Worm (Caenorhabditis elegans) whole organism, L3 larva: ENCODE measurements around the gene gst-16.
"Not testable (repeated sequence)": the region's sequence is repeated elsewhere in the genome, so short reads cannot be mapped to it uniquely, and the experiment has no call there.

Experiments used
- R02D3.7 ChIP-seq: fragments of 150-350 bp; optimal IDR thresholded peaks from 2 replicates; lab custom pipeline; 2014; ENCODE audit warnings: missing biosample characterization, missing genetic modification characterization
- ZK546.5 ChIP-seq: sonication (generic microtip); optimal IDR thresholded peaks from 2 replicates; lab custom pipeline; 2017; ENCODE audit warnings: missing biosample characterization, missing genetic modification characterization
- aly-2 ChIP-seq: fragments of 150-350 bp; optimal IDR thresholded peaks from 2 replicates; lab custom pipeline; 2014; ENCODE audit warnings: missing biosample characterization, missing genetic modification characterization
- ceh-16 ChIP-seq: sonication (generic microtip); optimal IDR thresholded peaks from 2 replicates; lab custom pipeline; 2017; ENCODE audit warnings: missing biosample characterization, missing genetic modification characterization
- ceh-28 ChIP-seq: fragments of 150-350 bp; optimal IDR thresholded peaks from 2 replicates; lab custom pipeline; 2014; ENCODE audit warnings: missing biosample characterization, missing genetic modification reagents, missing genetic modification characterization
- egl-5 ChIP-seq: fragments of 150-350 bp; optimal IDR thresholded peaks from 2 replicates; lab custom pipeline; 2017; ENCODE audit warnings: missing biosample characterization, missing genetic modification reagents, missing genetic modification characterization, inconsistent platforms
- elt-1 ChIP-seq: fragments of 150-350 bp; optimal IDR thresholded peaks from 2 replicates; lab custom pipeline; 2014; ENCODE audit warnings: missing biosample characterization, missing genetic modification characterization
- elt-2 ChIP-seq: sonication (generic microtip); optimal IDR thresholded peaks from 2 replicates; lab custom pipeline; 2016; ENCODE audit warnings: missing genetic modification reagents, mild to moderate bottlenecking, missing genetic modification characterization, missing compliant biosample characterization
- elt-3 ChIP-seq, 3 experiments: fragments of 150-350 bp in 1 of 3; sonication (generic microtip) in 2 of 3; optimal IDR thresholded peaks; 2 replicates in 2 of 3; 4 replicates in 1 of 3; lab custom pipeline; 2014 to 2017; ENCODE audit warnings: missing biosample characterization in 3 of 3, missing genetic modification characterization in 3 of 3
- eor-1 ChIP-seq, 2 experiments: fragments of 150-350 bp; optimal IDR thresholded peaks; 2 replicates each; lab custom pipeline; 2014 to 2018; ENCODE audit warnings: missing biosample characterization in 2 of 2, missing genetic modification characterization in 2 of 2
- fkh-10 ChIP-seq: sonication (generic microtip); optimal IDR thresholded peaks from 2 replicates; lab custom pipeline; 2017; ENCODE audit warnings: missing biosample characterization, missing genetic modification reagents, missing genetic modification characterization
- fos-1 ChIP-seq: fragments of 150-350 bp; optimal IDR thresholded peaks from 2 replicates; lab custom pipeline; 2014; ENCODE audit warnings: missing biosample characterization, missing genetic modification characterization
- hmg-11 ChIP-seq: sonication (generic microtip); optimal IDR thresholded peaks from 2 replicates; lab custom pipeline; 2016; ENCODE audit warnings: missing genetic modification characterization, missing compliant biosample characterization
- jun-1 ChIP-seq: fragments of 150-350 bp; optimal IDR thresholded peaks from 2 replicates; lab custom pipeline; 2014; ENCODE audit warnings: missing biosample characterization, missing genetic modification reagents, missing genetic modification characterization
- lin-39 ChIP-seq: fragments of 150-350 bp; optimal IDR thresholded peaks from 2 replicates; lab custom pipeline; 2018; ENCODE audit warnings: missing biosample characterization, missing genetic modification reagents, missing genetic modification characterization
- lsy-12 ChIP-seq: sonication (generic microtip); optimal IDR thresholded peaks from 2 replicates; lab custom pipeline; 2016; ENCODE audit warnings: mild to moderate bottlenecking, missing genetic modification characterization, missing compliant biosample characterization
- mml-1 ChIP-seq: fragments of 150-350 bp; sonication (generic microtip); optimal IDR thresholded peaks from 3 replicates; lab custom pipeline; 2014; ENCODE audit warnings: missing biosample characterization, missing genetic modification characterization
- nfya-1 ChIP-seq: sonication (generic microtip); optimal IDR thresholded peaks from 2 replicates; lab custom pipeline; 2017; ENCODE audit warnings: missing genetic modification characterization, mild to moderate bottlenecking, missing compliant biosample characterization, antibody characterized with exemption, moderate library complexity; ENCODE audit not compliant: insufficient read depth
- nhr-12 ChIP-seq: fragments of 150-350 bp; optimal IDR thresholded peaks from 2 replicates; lab custom pipeline; 2014; ENCODE audit warnings: missing biosample characterization, missing genetic modification characterization
- nhr-23 ChIP-seq: fragments of 150-350 bp; optimal IDR thresholded peaks from 2 replicates; lab custom pipeline; 2014; ENCODE audit warnings: missing biosample characterization, missing genetic modification reagents, missing genetic modification characterization
- nhr-237 ChIP-seq: fragments of 150-350 bp; optimal IDR thresholded peaks from 2 replicates; lab custom pipeline; 2014; ENCODE audit warnings: missing biosample characterization, missing genetic modification characterization
- nhr-25 ChIP-seq: sonication (generic microtip); optimal IDR thresholded peaks from 2 replicates; lab custom pipeline; 2017; ENCODE audit warnings: missing biosample characterization, missing genetic modification characterization
- nhr-28 ChIP-seq: fragments of 150-350 bp; optimal IDR thresholded peaks from 2 replicates; lab custom pipeline; 2014; ENCODE audit warnings: missing biosample characterization, missing genetic modification characterization
- nhr-43 ChIP-seq: sonication (generic microtip); optimal IDR thresholded peaks from 2 replicates; lab custom pipeline; 2016; ENCODE audit warnings: mild to moderate bottlenecking, missing genetic modification characterization, missing compliant biosample characterization; ENCODE audit not compliant: poor library complexity, severe bottlenecking
- nhr-67 ChIP-seq: fragments of 150-350 bp; optimal IDR thresholded peaks from 2 replicates; lab custom pipeline; 2014; ENCODE audit warnings: missing biosample characterization, missing genetic modification characterization
- pha-4 ChIP-seq: fragments of 150-350 bp; optimal IDR thresholded peaks from 2 replicates; lab custom pipeline; 2014; ENCODE audit warnings: missing biosample characterization, missing genetic modification reagents, missing genetic modification characterization
- pqm-1 ChIP-seq: fragments of 150-350 bp; optimal IDR thresholded peaks from 2 replicates; lab custom pipeline; 2017; ENCODE audit warnings: missing biosample characterization, missing genetic modification characterization, inconsistent platforms
- skn-1 ChIP-seq: fragments of 150-350 bp; optimal IDR thresholded peaks from 2 replicates; lab custom pipeline; 2014; ENCODE audit warnings: missing biosample characterization, missing genetic modification characterization
- snpc-4 ChIP-seq: fragments of 150-350 bp; optimal IDR thresholded peaks from 2 replicates; lab custom pipeline; 2014; ENCODE audit warnings: missing biosample characterization, missing genetic modification characterization
- tbx-2 ChIP-seq: sonication (generic microtip); optimal IDR thresholded peaks from 2 replicates; lab custom pipeline; 2016; ENCODE audit warnings: mild to moderate bottlenecking, missing genetic modification characterization, missing compliant biosample characterization
- unc-39 ChIP-seq: sonication (generic microtip); optimal IDR thresholded peaks from 4 replicates; lab custom pipeline; 2017; ENCODE audit warnings: missing biosample characterization, missing genetic modification characterization
- unc-62 ChIP-seq: fragments of 150-350 bp; sonication (generic microtip); optimal IDR thresholded peaks from 4 replicates; lab custom pipeline; 2014; ENCODE audit warnings: missing biosample characterization, missing genetic modification reagents, missing genetic modification characterization
- zag-1 ChIP-seq: fragments of 150-350 bp; optimal IDR thresholded peaks from 2 replicates; lab custom pipeline; 2014; ENCODE audit warnings: missing biosample characterization, missing genetic modification characterization
- ztf-11 ChIP-seq: fragments of 150-350 bp; optimal IDR thresholded peaks from 2 replicates; lab custom pipeline; 2014; ENCODE audit warnings: missing biosample characterization, missing genetic modification characterization

Gene gst-16

DNA sequence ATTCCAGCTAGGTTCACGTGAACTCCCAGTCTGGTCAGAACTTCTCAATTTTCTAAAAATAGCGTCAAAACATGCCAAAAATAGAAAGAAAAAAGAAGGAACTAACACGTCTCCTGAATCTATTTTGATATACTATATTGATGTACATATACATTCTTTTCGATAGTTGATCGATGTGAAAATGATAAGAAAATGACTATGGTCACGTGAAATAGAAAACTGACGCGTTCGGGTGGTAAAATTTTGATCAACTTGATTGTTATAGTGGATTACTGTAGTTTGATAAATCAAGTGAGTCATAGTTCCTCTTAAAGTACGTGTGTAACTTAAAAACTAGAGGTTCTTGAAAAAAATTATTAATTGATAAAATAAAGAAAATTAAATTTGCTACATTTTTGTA lies 40.2 kb upstream of the gst-16 start:
- no peak for TF ChIP-seq aly-2 (tag; lab: Kevin White, UChicago)
- TF ChIP-seq pqm-1, result peak; percentile 86
- peak; percentile 69 for TF ChIP-seq jun-1 (tag; lab: Kevin White, UChicago)
- peak; percentile 41 for TF ChIP-seq pha-4
- peak; percentile 89 for TF ChIP-seq elt-2

DNA sequence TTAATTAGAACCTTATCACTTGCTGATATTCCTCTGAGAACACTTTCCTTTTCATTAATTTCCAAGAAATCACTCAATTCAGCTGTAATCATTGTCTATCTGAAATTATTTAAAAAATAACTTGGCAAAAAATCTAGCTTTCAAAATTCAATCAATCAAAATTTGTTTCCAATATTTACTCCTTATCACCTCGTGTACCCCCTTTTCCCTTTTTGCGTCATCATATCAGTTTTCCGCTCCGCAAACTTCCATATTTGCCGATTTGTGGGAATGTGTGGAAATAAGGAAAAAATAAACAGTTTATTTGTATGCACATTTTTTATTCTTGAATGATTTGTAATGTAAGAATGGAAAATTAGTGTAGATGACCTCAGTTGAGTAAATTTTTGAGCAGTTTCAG lies 37.8 kb upstream of the gst-16 start, which contains the start of gene C31C9.6:
TSS of gene C31C9.6 (minus strand) at position 101 of the 400 bp plus-strand sequence.
- peak; percentile 30 for TF ChIP-seq elt-2

DNA sequence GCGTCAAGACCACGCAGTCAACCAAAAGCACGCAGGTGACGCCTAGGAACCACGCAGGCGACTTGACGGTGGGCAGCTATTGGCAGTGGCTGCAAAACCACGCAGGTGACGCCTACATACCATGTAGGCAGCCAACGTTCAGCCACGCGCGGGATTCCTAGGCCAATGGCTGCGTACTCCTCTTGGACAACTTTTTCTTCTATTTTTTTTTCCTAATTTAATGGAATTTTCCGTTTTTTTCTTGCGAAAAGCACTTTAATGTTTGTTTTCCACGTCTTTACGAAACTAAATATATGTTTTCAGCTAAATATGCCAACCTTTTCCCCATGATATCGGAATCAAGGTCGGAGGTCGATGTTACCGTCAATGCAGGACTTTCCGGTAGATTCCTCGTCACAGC lies 30.5 kb upstream of the gst-16 start, which contains the start of gene C31C9.9:
TSS of gene C31C9.9 (plus strand) at position 301 of the 400 bp plus-strand sequence.
- not testable (repeated sequence) for TF ChIP-seq nhr-237, jun-1, nhr-28 (tag; lab: Kevin White, UChicago)

DNA sequence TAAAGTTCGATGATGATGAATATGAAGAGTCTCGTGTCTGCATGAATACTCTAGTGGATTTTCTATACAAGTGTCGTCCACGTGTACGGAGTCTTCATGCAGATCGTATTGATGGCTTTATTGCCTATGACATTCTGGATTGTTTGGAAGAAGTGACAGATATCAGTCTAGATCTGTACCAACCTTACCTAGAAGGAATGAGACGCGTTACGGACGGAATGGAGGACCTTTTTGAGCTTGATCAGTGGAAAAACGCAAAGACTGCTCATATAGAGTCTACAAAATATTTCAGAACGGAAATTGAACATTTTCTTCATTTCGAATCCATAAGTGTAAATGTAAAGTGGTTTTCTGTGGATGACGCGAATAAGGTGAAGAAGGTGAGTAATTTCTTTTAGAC lies 24.0 kb upstream of the gst-16 start, which contains the start of gene fbxa-169:
TSS of gene fbxa-169 (plus strand) at position 301 of the 400 bp plus-strand sequence.
- TF ChIP-seq egl-5 (tag; lab: Kevin White, UChicago), result no peak
- no peak for TF ChIP-seq unc-62 (GFP tag; lab: Kevin White, UChicago)
- TF ChIP-seq eor-1 (tag; optimal IDR thresholded peaks at IDR 0.05; lab: Kevin White, UChicago), result no peak
- TF ChIP-seq ceh-16 (tag; lab: Kevin White, UChicago), result no peak
- no peak for TF ChIP-seq zag-1 (tag; lab: Kevin White, UChicago)
- no peak for TF ChIP-seq nhr-25
- no peak for TF ChIP-seq mml-1 (tag; lab: Kevin White, UChicago)
- no peak for TF ChIP-seq unc-39 (tag; lab: Kevin White, UChicago)
- no peak for TF ChIP-seq nhr-67
- no peak for TF ChIP-seq ztf-11
- TF ChIP-seq fkh-10, result no peak
- no peak for TF ChIP-seq nhr-237 (tag; lab: Kevin White, UChicago)
- TF ChIP-seq ceh-28, result no peak
- no peak for TF ChIP-seq lsy-12

DNA sequence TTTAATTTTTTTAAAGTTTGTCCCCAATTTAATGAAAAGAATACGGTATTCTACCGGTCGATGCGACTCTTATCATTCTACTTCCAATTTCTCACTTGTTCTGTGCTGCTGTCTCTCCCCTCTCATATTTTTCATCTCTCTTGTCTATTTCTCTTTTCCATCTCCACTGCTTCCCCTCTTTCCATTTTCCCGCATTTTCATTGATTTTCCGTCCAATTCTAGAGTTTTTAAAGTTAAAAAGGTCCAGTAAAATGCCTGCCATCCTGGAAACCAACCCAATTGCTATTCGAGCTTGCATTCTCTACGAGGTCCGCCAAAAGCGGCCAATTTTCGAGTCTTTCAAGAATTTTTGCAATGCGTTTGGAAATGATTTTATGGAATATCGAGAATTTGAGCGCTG lies 17.1 kb upstream of the gst-16 start, which contains the start of gene fbxa-167:
TSS of gene fbxa-167 (plus strand) at position 179 of the 400 bp plus-strand sequence.
- peak; percentile 9 for TF ChIP-seq elt-2
- TF ChIP-seq hmg-11 (tag; lab: Kevin White, UChicago), result peak; percentile 45
- no peak for TF ChIP-seq skn-1
- no peak for TF ChIP-seq snpc-4 (tag; lab: Kevin White, UChicago)
- no peak for TF ChIP-seq tbx-2 (tag; lab: Kevin White, UChicago)
- peak; percentile 9 for TF ChIP-seq pha-4
- peak; percentile 16 for TF ChIP-seq nfya-1 (tag; lab: Kevin White, UChicago)
- no peak for TF ChIP-seq ceh-28

DNA sequence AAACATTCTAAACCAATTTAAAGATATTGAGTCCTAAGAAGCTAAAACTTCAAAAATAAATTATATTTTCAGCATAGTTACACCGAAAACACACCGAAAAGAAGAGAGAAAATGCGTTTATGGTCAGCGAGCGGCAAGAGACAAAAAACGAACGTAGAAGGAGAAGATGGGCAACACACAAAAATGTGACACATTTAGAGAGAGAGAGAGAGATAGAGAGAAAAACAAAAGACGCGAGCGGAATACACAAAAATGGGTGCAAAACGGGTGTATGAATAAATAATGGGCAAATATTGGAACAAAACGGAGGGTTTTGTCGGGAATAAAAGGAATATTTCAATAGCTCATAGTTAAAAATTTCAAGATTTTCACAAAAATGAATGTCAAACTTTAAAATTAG lies 16.0 kb upstream of the gst-16 start:
- TF ChIP-seq ZK546.5 (tag; lab: Kevin White, UChicago), result no peak
- no peak for TF ChIP-seq lsy-12
- no peak for TF ChIP-seq nhr-43
- TF ChIP-seq elt-2, result peak; percentile 25
- no peak for TF ChIP-seq lin-39 (tag; lab: Kevin White, UChicago)
- TF ChIP-seq nhr-12, result no peak
- no peak for TF ChIP-seq skn-1
- no peak for TF ChIP-seq zag-1 (tag; lab: Kevin White, UChicago)
- peak; percentile 1 for TF ChIP-seq pqm-1
- no peak for TF ChIP-seq nhr-28 (tag; lab: Kevin White, UChicago)
- TF ChIP-seq tbx-2 (tag; lab: Kevin White, UChicago), result no peak
- TF ChIP-seq elt-3 (tag; optimal IDR thresholded peaks at IDR 0.05; lab: Kevin White, UChicago), result no peak
- TF ChIP-seq eor-1 (tag; optimal IDR thresholded peaks at IDR 0.05; lab: Kevin White, UChicago), result no peak
- TF ChIP-seq pha-4, result peak; percentile 41
- peak; percentile 17 for TF ChIP-seq nhr-23 (tag; lab: Kevin White, UChicago)
- TF ChIP-seq hmg-11 (tag; lab: Kevin White, UChicago), result peak; percentile 30
- no peak for TF ChIP-seq aly-2 (tag; lab: Kevin White, UChicago)
- no peak for TF ChIP-seq fos-1 (tag; lab: Kevin White, UChicago)
- TF ChIP-seq elt-1 (tag; lab: Kevin White, UChicago), result no peak
- TF ChIP-seq nfya-1 (tag; lab: Kevin White, UChicago), result peak; percentile 52
- no peak for TF ChIP-seq snpc-4 (tag; lab: Kevin White, UChicago)
- TF ChIP-seq R02D3.7 (tag; lab: Kevin White, UChicago), result no peak
- no peak for TF ChIP-seq ceh-28
